Worm (Caenorhabditis elegans): ENCODE measurements around the gene F39G3.4.

Gene F39G3.4

ce11 chrV:4686680-4687470 lies 37.7 kb upstream of the F39G3.4 start, which contains the start of gene taf-10:
Gene taf-10, plus strand, starts transcription at chrV:4687103.
- no peak for TF ChIP-seq fkh-3 (tag; optimal IDR thresholded peaks at IDR 0.05)
- TF ChIP-seq B0035.1 (tag; optimal IDR thresholded peaks at IDR 0.05) = no peak
- no peak for TF ChIP-seq lir-1 (GFP tag; conservative IDR thresholded peaks at IDR 0.05)
- no peak for TF ChIP-seq B0019.2 (GFP tag; conservative IDR thresholded peaks at IDR 0.05)
- no peak for TF ChIP-seq K12H6.12 (tag; optimal IDR thresholded peaks at IDR 0.05)
- no peak for TF ChIP-seq K11D2.4 (GFP tag; IDR thresholded peaks at IDR 0.05)
- TF ChIP-seq atf-7 (tag; optimal IDR thresholded peaks at IDR 0.05) = no peak
- no peak for TF ChIP-seq bed-1 (GFP tag; IDR thresholded peaks at IDR 0.05)
- no peak for TF ChIP-seq ekl-4 (GFP tag; IDR thresholded peaks at IDR 0.05)
- TF ChIP-seq ceh-58 (GFP tag; IDR thresholded peaks at IDR 0.05) = no peak
- TF ChIP-seq Y53F4B.3 (GFP tag; IDR thresholded peaks at IDR 0.05) = no peak
- TF ChIP-seq hsf-1 (GFP tag; IDR thresholded peaks at IDR 0.05) = no peak
- TF ChIP-seq ztf-28 (GFP tag; IDR thresholded peaks at IDR 0.05) = no peak
- TF ChIP-seq F33H1.4 (GFP tag; IDR thresholded peaks at IDR 0.05) = no peak
- TF ChIP-seq lin-26 (GFP tag; IDR thresholded peaks at IDR 0.05) = no peak
- TF ChIP-seq xnd-1 (tag; optimal IDR thresholded peaks at IDR 0.05) = no peak
- no peak for TF ChIP-seq sdz-38 (tag; optimal IDR thresholded peaks at IDR 0.05)
- TF ChIP-seq Y56A3A.18 (GFP tag; IDR thresholded peaks at IDR 0.05) = no peak
- TF ChIP-seq madf-10 (tag; optimal IDR thresholded peaks at IDR 0.05) = no peak
- TF ChIP-seq hmg-1.2 (GFP tag; IDR thresholded peaks at IDR 0.05) = no peak
- no peak for TF ChIP-seq ceh-40 (GFP tag; IDR thresholded peaks at IDR 0.05)
- TF ChIP-seq rcor-1 (GFP tag; IDR thresholded peaks at IDR 0.05) = no peak
- TF ChIP-seq lin-40 (tag; optimal IDR thresholded peaks at IDR 0.05) = peak; percentile 13
- TF ChIP-seq ztf-3 (GFP tag; optimal IDR thresholded peaks at IDR 0.05) = no peak
- TF ChIP-seq ceh-27 (GFP tag; optimal IDR thresholded peaks at IDR 0.05) = no peak
- TF ChIP-seq F39B2.1 (GFP tag; IDR thresholded peaks at IDR 0.05) = no peak
- no peak for TF ChIP-seq mes-4 (tag; optimal IDR thresholded peaks at IDR 0.05)
- no peak for TF ChIP-seq athp-1 (tag; optimal IDR thresholded peaks at IDR 0.05)
- no peak for TF ChIP-seq nhr-179 (tag; optimal IDR thresholded peaks at IDR 0.05)
- 0 out of 2 replicates have a peak, but pooled peaks have one; percentile 25 for TF ChIP-seq attf-3 (GFP tag; conservative IDR thresholded peaks at IDR 0.05)
- no peak for TF ChIP-seq ztf-18 (tag; optimal IDR thresholded peaks at IDR 0.05)
- TF ChIP-seq D2030.7 (GFP tag; IDR thresholded peaks at IDR 0.05) = no peak
- TF ChIP-seq Y79H2A.3 (GFP tag; conservative IDR thresholded peaks at IDR 0.05) = no peak
- no peak for TF ChIP-seq cebp-2 (GFP tag; IDR thresholded peaks at IDR 0.05)
- TF ChIP-seq rec-8 (tag; optimal IDR thresholded peaks at IDR 0.05) = no peak
- no peak for TF ChIP-seq ceh-91 (GFP tag; IDR thresholded peaks at IDR 0.05)
- TF ChIP-seq snpc-1.3 (tag; optimal IDR thresholded peaks at IDR 0.05; ENCODE audit: insufficient read depth) = no peak
- TF ChIP-seq B0336.3 (GFP tag; IDR thresholded peaks at IDR 0.05) = no peak
- peak; percentile 15; the same call in 1 of the 2 replicates for TF ChIP-seq ceh-100 (GFP tag; IDR thresholded peaks at IDR 0.05)
- peak; percentile 47 for TF ChIP-seq lin-54 (GFP tag; optimal IDR thresholded peaks at IDR 0.05)
- TF ChIP-seq somi-1 (GFP tag; optimal IDR thresholded peaks at IDR 0.05) = no peak
- no peak for TF ChIP-seq repo-1 (tag; optimal IDR thresholded peaks at IDR 0.05)
- no peak for TF ChIP-seq aptf-2 (GFP tag; conservative IDR thresholded peaks at IDR 0.05)
- no peak for TF ChIP-seq ztf-25 (GFP tag; IDR thresholded peaks at IDR 0.05)
- no peak for TF ChIP-seq lsy-27 (tag; optimal IDR thresholded peaks at IDR 0.05; ENCODE audit: borderline replicate concordance, insufficient read depth)
- no peak for TF ChIP-seq egrh-3 (GFP tag; IDR thresholded peaks at IDR 0.05)
- 0 out of 2 replicates have a peak, but pooled peaks have one; percentile 51 for TF ChIP-seq nfyb-1 (GFP tag; IDR thresholded peaks at IDR 0.05)
- no peak for TF ChIP-seq nfya-1 (tag; optimal IDR thresholded peaks at IDR 0.05; ENCODE audit: borderline replicate concordance, insufficient read depth)

Measured in whole organism, young adult.